Worm (Caenorhabditis elegans): ENCODE data around the gene grd-3.

DNA sequence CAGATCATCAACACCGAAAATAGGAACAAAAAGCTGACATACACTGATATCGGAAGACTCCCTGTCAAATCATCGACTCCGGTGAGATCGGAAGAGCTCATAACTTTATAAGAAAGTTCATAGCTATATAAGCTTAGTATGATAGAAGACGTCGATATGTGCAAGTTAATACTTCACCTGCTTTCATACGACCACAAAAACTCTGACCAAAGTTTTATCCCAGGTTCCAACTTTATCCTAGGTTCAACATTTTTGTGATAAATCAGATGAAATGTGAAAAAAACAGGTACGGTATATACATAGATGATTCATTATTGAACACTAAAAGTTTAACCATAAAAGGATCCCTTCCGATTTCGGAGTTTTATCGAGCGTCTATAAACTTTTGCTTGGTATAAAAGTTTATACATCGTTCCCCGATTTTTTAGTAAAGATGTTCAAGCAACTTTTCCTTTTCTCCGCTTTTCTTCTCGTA lies 39.5 kb downstream of the grd-3 start, which contains the start of the genes srz-70 and C09G12.5:
- TF ChIP-seq unc-62 (GFP tag; optimal IDR thresholded peaks at IDR 0.05) (no peak), zag-1 (tag; optimal IDR thresholded peaks at IDR 0.05) (no peak), nhr-10 (tag; optimal IDR thresholded peaks at IDR 0.05) (no peak), gmeb-1 (tag; optimal IDR thresholded peaks at IDR 0.05) (no peak), sma-3 (GFP tag; optimal IDR thresholded peaks at IDR 0.05) (no peak), blmp-1 (tag; optimal IDR thresholded peaks at IDR 0.05; ENCODE audit: insufficient read depth) (no peak), ceh-82 (tag; optimal IDR thresholded peaks at IDR 0.05) (no peak), ztf-4 (tag; optimal IDR thresholded peaks at IDR 0.05) (no peak)
